Fruit fly (Drosophila melanogaster): Measurements from ENCODE around the gene CheA87a.

- no peak for TF ChIP-seq psq (optimal IDR thresholded peaks at IDR 0.05)
- TF ChIP-seq h (optimal IDR thresholded peaks at IDR 0.05), result no peak
- TF ChIP-seq Myc (optimal IDR thresholded peaks at IDR 0.05), result no peak
Measured at dm6 chr3R:13319873-13320272, 49.6 kb upstream of the CheA87a start.
